Fruit fly (Drosophila melanogaster): ENCODE measurements around the gene CG43736.

CG43736 gene

DNA sequence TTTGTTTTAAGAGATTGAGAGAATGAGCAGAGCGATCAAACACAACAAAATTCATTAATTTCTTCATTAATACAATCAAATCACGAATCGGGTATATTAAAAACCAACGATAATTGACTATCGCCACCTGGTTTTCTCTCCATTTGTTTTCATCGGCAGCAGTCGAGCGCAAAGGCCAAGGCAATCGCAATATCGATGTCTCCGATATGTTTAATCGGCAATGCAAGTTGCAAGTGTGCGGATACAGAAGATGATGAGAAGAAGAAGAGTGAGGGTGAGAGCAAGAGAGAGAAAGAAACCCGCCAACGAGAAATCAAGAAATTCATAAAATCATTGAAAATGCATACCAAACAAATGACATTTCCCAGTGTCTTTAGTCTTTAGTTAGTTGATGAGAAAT is 12.1 kb downstream of the CG43736 start:
- no peak for TF ChIP-seq noc (tag; optimal IDR thresholded peaks at IDR 0.05)

DNA sequence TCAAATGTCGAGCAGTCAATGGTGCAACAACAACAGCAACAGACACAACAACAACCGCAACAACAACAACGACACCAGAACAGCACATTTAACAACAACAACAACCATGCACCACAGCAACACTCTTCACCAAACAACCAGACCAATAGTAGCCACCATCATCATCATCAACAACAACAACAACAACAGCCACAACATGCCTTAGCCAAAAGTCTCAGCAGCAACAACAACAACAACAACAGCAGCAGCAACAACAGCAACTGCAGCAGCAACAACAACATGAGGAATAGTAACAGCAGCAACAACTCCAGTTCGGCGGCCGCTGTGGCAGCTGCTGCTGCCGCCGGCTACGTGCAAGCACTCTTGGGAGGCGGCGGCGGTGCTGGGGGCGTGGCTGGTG is 12.7 kb downstream of the CG43736 start:
- TF ChIP-seq noc (tag; optimal IDR thresholded peaks at IDR 0.05), result no peak

DNA sequence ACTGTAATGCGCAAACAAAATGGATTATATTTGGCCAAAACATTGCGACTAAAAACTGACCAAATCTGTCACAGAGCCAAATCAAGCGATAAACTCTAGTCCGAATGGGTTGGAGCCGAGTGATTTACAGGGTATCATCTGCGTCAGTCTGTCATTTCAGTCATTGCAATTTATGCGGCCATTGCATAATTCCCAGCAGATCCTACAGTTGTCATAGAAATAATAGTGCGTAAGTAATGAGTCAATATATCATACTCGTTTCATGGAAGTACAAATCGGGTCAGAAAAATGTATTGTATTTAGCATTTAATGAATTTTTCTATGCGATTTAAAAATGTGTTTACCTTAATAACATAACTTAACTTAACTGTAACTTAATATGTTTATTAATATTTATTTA is 34.5 kb downstream of the CG43736 start:
- no peak for TF ChIP-seq noc (tag; optimal IDR thresholded peaks at IDR 0.05)

DNA sequence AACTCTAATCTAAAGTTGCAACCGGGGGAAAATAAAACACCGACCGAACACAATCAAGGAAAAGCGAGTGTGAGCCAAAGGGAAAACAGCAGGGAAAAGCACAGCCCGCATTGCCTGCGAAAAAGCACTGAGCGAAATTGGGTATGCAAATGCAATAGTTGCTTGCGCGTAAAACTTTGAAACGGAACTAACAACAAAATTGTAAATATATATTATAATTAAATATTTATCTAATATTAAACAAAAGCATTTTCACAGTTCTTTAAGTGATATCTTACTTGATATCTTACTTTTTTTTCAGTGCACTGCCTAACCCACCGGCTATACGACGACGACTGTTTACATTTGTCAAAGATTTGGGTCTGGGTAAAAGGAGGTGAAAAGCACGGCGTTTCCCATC is 43.0 kb downstream of the CG43736 start:
- no peak for TF ChIP-seq noc (tag; optimal IDR thresholded peaks at IDR 0.05)

DNA sequence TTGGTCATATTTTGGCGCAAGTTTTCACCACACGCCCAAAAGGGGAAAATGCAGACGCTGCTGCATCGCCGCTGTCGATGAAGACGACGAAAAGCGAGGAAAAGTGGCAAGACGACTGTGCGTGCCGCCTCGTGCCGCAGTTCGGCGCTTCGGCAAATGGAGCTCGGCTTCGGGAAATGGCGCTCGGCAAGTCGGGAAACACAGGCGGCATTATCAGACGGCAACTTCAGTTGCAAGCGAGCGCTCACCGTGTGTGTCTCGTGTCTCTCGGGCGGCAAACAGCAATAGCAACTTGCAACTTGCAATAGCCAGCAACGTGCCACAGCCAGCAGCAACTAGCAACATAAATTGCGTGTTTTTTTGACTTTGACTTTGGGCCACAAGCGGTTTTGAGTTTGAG is 44.4 kb downstream of the CG43736 start, which contains the start of gene CG14431:
CG14431 (plus strand) TSS at position 200 of the 400 bp plus-strand sequence.
- no peak for TF ChIP-seq noc (tag; optimal IDR thresholded peaks at IDR 0.05)

DNA sequence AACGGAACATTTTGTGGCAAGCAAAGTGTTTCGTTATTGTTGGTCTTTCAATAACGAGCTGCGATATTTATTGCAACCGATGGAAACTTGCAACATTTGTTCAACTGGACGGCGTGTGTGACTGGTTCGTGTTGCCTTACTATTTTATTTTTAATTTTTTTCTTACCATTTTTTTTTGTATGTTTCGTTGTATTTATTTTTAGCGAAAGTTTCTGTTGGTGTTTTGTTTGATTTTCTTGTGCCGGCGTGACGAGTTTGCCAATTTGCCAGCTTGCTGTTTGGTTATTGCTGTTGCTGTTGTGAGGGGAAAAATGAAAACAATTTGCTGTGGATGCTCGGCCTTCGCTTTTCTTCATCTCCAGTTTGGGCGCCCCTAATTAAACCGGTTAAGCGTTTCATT is 45.4 kb downstream of the CG43736 start:
- no peak for TF ChIP-seq noc (tag; optimal IDR thresholded peaks at IDR 0.05)

DNA sequence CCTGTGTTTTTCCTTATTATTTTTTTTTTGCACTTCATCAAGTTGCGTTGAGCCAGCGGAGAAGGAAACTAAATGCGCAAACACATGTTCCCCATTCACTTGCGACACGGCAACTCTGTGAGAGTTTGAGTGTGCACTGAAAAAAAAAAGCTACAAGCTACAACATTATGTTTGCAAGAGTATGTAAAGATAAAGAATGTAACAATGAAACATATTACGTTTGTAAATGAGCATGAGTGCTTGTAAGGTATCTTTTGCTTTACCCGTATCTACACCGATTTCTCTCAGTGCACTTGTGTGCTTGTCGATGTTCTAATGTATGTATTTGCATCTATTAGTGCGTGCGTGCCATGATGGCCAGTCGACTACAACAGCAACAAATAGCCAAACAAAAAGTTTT is 48.6 kb downstream of the CG43736 start:
- TF ChIP-seq noc (tag; optimal IDR thresholded peaks at IDR 0.05), result no peak

DNA sequence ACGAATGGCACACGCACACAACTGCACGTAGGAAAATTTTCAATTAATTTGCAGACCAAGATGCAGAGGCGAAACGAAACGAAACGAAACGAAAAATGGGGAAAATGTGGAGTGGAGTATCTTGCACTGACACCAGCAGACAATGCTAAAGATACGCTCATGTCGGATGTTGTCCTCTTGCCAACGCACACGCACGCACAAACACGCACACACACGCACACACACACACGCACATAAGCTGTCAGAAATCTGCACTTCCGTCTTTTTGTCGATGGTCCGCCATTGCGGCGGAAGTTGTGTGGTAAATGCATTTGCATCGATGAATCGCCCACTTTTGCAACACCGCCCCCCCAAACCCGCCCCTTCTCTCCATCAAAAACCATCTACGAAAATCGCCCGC is 65.4 kb downstream of the CG43736 start:
- no peak for TF ChIP-seq noc (tag; optimal IDR thresholded peaks at IDR 0.05)

Data from whole organism, larva.